Worm (Caenorhabditis elegans) whole organism, L3 larva: ENCODE measurements around the gene grd-4.

Source experiments
- ceh-82 ChIP-seq: fragments of 150-350 bp; optimal IDR thresholded peaks from 2 replicates; lab custom pipeline; 2014; ENCODE audit warnings: missing biosample characterization, missing genetic modification characterization
- daf-12 ChIP-seq: fragments of 150-350 bp; optimal IDR thresholded peaks from 2 replicates; lab custom pipeline; 2014; ENCODE audit warnings: missing biosample characterization, missing genetic modification reagents, missing genetic modification characterization
- elt-3 ChIP-seq, 3 experiments: fragments of 150-350 bp in 1 of 3; sonication (generic microtip) in 2 of 3; optimal IDR thresholded peaks; 2 replicates in 2 of 3; 4 replicates in 1 of 3; lab custom pipeline; 2014 to 2017; ENCODE audit warnings: missing biosample characterization in 3 of 3, missing genetic modification characterization in 3 of 3
- jun-1 ChIP-seq: fragments of 150-350 bp; optimal IDR thresholded peaks from 2 replicates; lab custom pipeline; 2014; ENCODE audit warnings: missing biosample characterization, missing genetic modification reagents, missing genetic modification characterization
- lin-15B ChIP-seq: fragments of 150-350 bp; optimal IDR thresholded peaks from 2 replicates; lab custom pipeline; 2014; ENCODE audit warnings: missing biosample characterization, missing genetic modification characterization
- mdl-1 ChIP-seq: fragments of 150-350 bp; optimal IDR thresholded peaks from 2 replicates; lab custom pipeline; 2014; ENCODE audit warnings: missing biosample characterization, missing genetic modification characterization
- tbx-2 ChIP-seq: sonication (generic microtip); optimal IDR thresholded peaks from 2 replicates; lab custom pipeline; 2016; ENCODE audit warnings: mild to moderate bottlenecking, missing genetic modification characterization, missing compliant biosample characterization
- unc-39 ChIP-seq: sonication (generic microtip); optimal IDR thresholded peaks from 4 replicates; lab custom pipeline; 2017; ENCODE audit warnings: missing biosample characterization, missing genetic modification characterization
- unc-62 ChIP-seq: fragments of 150-350 bp; sonication (generic microtip); optimal IDR thresholded peaks from 4 replicates; lab custom pipeline; 2014; ENCODE audit warnings: missing biosample characterization, missing genetic modification reagents, missing genetic modification characterization
- zag-1 ChIP-seq: fragments of 150-350 bp; optimal IDR thresholded peaks from 2 replicates; lab custom pipeline; 2014; ENCODE audit warnings: missing biosample characterization, missing genetic modification characterization

- no peak for TF ChIP-seq unc-39
- no peak for TF ChIP-seq elt-3 (tag; optimal IDR thresholded peaks at IDR 0.05; lab: Kevin White, UChicago)
- TF ChIP-seq zag-1: no peak
- no peak for TF ChIP-seq lin-15B (tag; lab: Kevin White, UChicago)
- TF ChIP-seq jun-1 (tag; lab: Kevin White, UChicago): no peak
- no peak for TF ChIP-seq mdl-1 (tag; lab: Kevin White, UChicago)
- no peak for TF ChIP-seq daf-12 (tag; lab: Kevin White, UChicago)
- TF ChIP-seq ceh-82: no peak
- TF ChIP-seq tbx-2 (tag; lab: Kevin White, UChicago): no peak
- TF ChIP-seq unc-62 (GFP tag; lab: Kevin White, UChicago): no peak
Observed at ce11 chrX:8475759-8476228, 25.2 kb upstream of the grd-4 start, which contains the start of gene nhr-14.
